Worm (Caenorhabditis elegans): ENCODE measurements around the gene tag-234.

- TF ChIP-seq ztf-23 (GFP tag; IDR thresholded peaks at IDR 0.05) (no peak), tab-1 (GFP tag; IDR thresholded peaks at IDR 0.05) (no peak), cog-1 (tag; optimal IDR thresholded peaks at IDR 0.05) (no peak), T22C8.4 (GFP tag; IDR thresholded peaks at IDR 0.05) (no peak), flt-1 (GFP tag; IDR thresholded peaks at IDR 0.05) (no peak), klf-2 (GFP tag; conservative IDR thresholded peaks at IDR 0.05) (no peak), med-1 (GFP tag; optimal IDR thresholded peaks at IDR 0.05; ENCODE audit: insufficient read depth) (no peak), ref-1 (GFP tag; conservative IDR thresholded peaks at IDR 0.05) (no peak)
Observed at ce11 chrII:5827364-5827763, 36.6 kb upstream of the tag-234 start, which contains the start of gene tbc-2.
